Worm (Caenorhabditis elegans) whole organism, L3 larva: ENCODE results near the gene srx-133.

ENCODE experiments used
- ZK546.5 ChIP-seq: sonication (generic microtip); optimal IDR thresholded peaks from 2 replicates; lab custom pipeline; 2017; ENCODE audit warnings: missing biosample characterization, missing genetic modification characterization
- ama-1 ChIP-seq: fragments of 150-350 bp; optimal IDR thresholded peaks from 2 replicates; lab custom pipeline; 2018
- ceh-82 ChIP-seq: fragments of 150-350 bp; optimal IDR thresholded peaks from 2 replicates; lab custom pipeline; 2014; ENCODE audit warnings: missing biosample characterization, missing genetic modification characterization
- daf-12 ChIP-seq: fragments of 150-350 bp; optimal IDR thresholded peaks from 2 replicates; lab custom pipeline; 2014; ENCODE audit warnings: missing biosample characterization, missing genetic modification reagents, missing genetic modification characterization
- egl-5 ChIP-seq: fragments of 150-350 bp; optimal IDR thresholded peaks from 2 replicates; lab custom pipeline; 2017; ENCODE audit warnings: missing biosample characterization, missing genetic modification reagents, missing genetic modification characterization, inconsistent platforms
- elt-2 ChIP-seq: sonication (generic microtip); optimal IDR thresholded peaks from 2 replicates; lab custom pipeline; 2016; ENCODE audit warnings: missing genetic modification reagents, mild to moderate bottlenecking, missing genetic modification characterization, missing compliant biosample characterization
- elt-3 ChIP-seq, 3 experiments: fragments of 150-350 bp in 1 of 3; sonication (generic microtip) in 2 of 3; optimal IDR thresholded peaks; 2 replicates in 2 of 3; 4 replicates in 1 of 3; lab custom pipeline; 2014 to 2017; ENCODE audit warnings: missing biosample characterization in 3 of 3, missing genetic modification characterization in 3 of 3
- fkh-10 ChIP-seq: sonication (generic microtip); optimal IDR thresholded peaks from 2 replicates; lab custom pipeline; 2017; ENCODE audit warnings: missing biosample characterization, missing genetic modification reagents, missing genetic modification characterization
- fos-1 ChIP-seq: fragments of 150-350 bp; optimal IDR thresholded peaks from 2 replicates; lab custom pipeline; 2014; ENCODE audit warnings: missing biosample characterization, missing genetic modification characterization
- hmg-11 ChIP-seq: sonication (generic microtip); optimal IDR thresholded peaks from 2 replicates; lab custom pipeline; 2016; ENCODE audit warnings: missing genetic modification characterization, missing compliant biosample characterization
- jun-1 ChIP-seq: fragments of 150-350 bp; optimal IDR thresholded peaks from 2 replicates; lab custom pipeline; 2014; ENCODE audit warnings: missing biosample characterization, missing genetic modification reagents, missing genetic modification characterization
- lin-15B ChIP-seq: fragments of 150-350 bp; optimal IDR thresholded peaks from 2 replicates; lab custom pipeline; 2014; ENCODE audit warnings: missing biosample characterization, missing genetic modification characterization
- lsy-12 ChIP-seq: sonication (generic microtip); optimal IDR thresholded peaks from 2 replicates; lab custom pipeline; 2016; ENCODE audit warnings: mild to moderate bottlenecking, missing genetic modification characterization, missing compliant biosample characterization
- nhr-23 ChIP-seq: fragments of 150-350 bp; optimal IDR thresholded peaks from 2 replicates; lab custom pipeline; 2014; ENCODE audit warnings: missing biosample characterization, missing genetic modification reagents, missing genetic modification characterization
- nhr-67 ChIP-seq: fragments of 150-350 bp; optimal IDR thresholded peaks from 2 replicates; lab custom pipeline; 2014; ENCODE audit warnings: missing biosample characterization, missing genetic modification characterization
- nhr-76 ChIP-seq: fragments of 150-350 bp; sonication (generic microtip); optimal IDR thresholded peaks from 5 replicates; lab custom pipeline; 2014; ENCODE audit warnings: missing biosample characterization, missing genetic modification characterization
- nhr-77 ChIP-seq: fragments of 150-350 bp; optimal IDR thresholded peaks from 2 replicates; lab custom pipeline; 2014; ENCODE audit warnings: missing biosample characterization, missing genetic modification characterization
- pha-4 ChIP-seq: fragments of 150-350 bp; optimal IDR thresholded peaks from 2 replicates; lab custom pipeline; 2014; ENCODE audit warnings: missing biosample characterization, missing genetic modification reagents, missing genetic modification characterization
- pqm-1 ChIP-seq: fragments of 150-350 bp; optimal IDR thresholded peaks from 2 replicates; lab custom pipeline; 2017; ENCODE audit warnings: missing biosample characterization, missing genetic modification characterization, inconsistent platforms
- sea-2 ChIP-seq: fragments of 150-350 bp; sonication (generic microtip); optimal IDR thresholded peaks from 4 replicates; lab custom pipeline; 2014; ENCODE audit warnings: missing biosample characterization, missing genetic modification reagents, missing genetic modification characterization
- snpc-4 ChIP-seq: fragments of 150-350 bp; optimal IDR thresholded peaks from 2 replicates; lab custom pipeline; 2014; ENCODE audit warnings: missing biosample characterization, missing genetic modification characterization
- ztf-11 ChIP-seq: fragments of 150-350 bp; optimal IDR thresholded peaks from 2 replicates; lab custom pipeline; 2014; ENCODE audit warnings: missing biosample characterization, missing genetic modification characterization

srx-133 gene

ce11 chrV:13893583-13893982 lies 45.1 kb downstream of the srx-133 start:
- TF ChIP-seq nhr-77 (tag; lab: Kevin White, UChicago), result no peak
- no peak for TF ChIP-seq ZK546.5
- TF ChIP-seq ceh-82 (tag; lab: Kevin White, UChicago), result no peak
- TF ChIP-seq lsy-12, result no peak
- TF ChIP-seq pha-4, result no peak
- TF ChIP-seq nhr-67, result no peak
- TF ChIP-seq hmg-11, result no peak
- TF ChIP-seq fkh-10 (GFP tag; lab: Kevin White, UChicago), result no peak
- no peak for TF ChIP-seq nhr-23 (tag; lab: Kevin White, UChicago)
- no peak for TF ChIP-seq fos-1 (tag; lab: Kevin White, UChicago)
- TF ChIP-seq snpc-4 (tag; lab: Kevin White, UChicago), result no peak
- TF ChIP-seq nhr-76, result no peak
- no peak for TF ChIP-seq egl-5 (tag; lab: Kevin White, UChicago)
- peak; percentile 93 for TF ChIP-seq elt-2 (tag; lab: Kevin White, UChicago)
- TF ChIP-seq lin-15B (tag; lab: Kevin White, UChicago), result no peak
- TF ChIP-seq pqm-1 (tag; lab: Kevin White, UChicago), result peak; percentile 92

- TF ChIP-seq elt-3 (tag; optimal IDR thresholded peaks at IDR 0.05; lab: Kevin White, UChicago) (no peak), ztf-11 (tag; lab: Kevin White, UChicago) (no peak), ama-1 (lab: Kevin White, UChicago) (no peak), ZK546.5 (no peak), elt-2 (tag; lab: Kevin White, UChicago) (peak; percentile 59), sea-2 (GFP tag; lab: Kevin White, UChicago) (no peak), daf-12 (tag; lab: Kevin White, UChicago) (no peak), pqm-1 (tag; lab: Kevin White, UChicago) (peak; percentile 51), jun-1 (no peak)
Measured at ce11 chrV:13898356-13898755, 49.9 kb downstream of the srx-133 start, which contains the start of gene cyp-35C1. Gene cyp-35C1, minus strand, starts transcription at chrV:13898487.

- TF ChIP-seq lin-15B (tag; lab: Kevin White, UChicago), result no peak
- TF ChIP-seq fkh-10 (GFP tag; lab: Kevin White, UChicago), result no peak
Measured at ce11 chrV:13899213-13899612, 50.7 kb downstream of the srx-133 start, which contains the start of gene oac-3. Gene oac-3, plus strand, starts transcription at chrV:13899513.
